Worm (Caenorhabditis elegans) whole organism, L4 larva: ENCODE measurements around the gene F54C8.6.

Source experiments
- F37D6.2 ChIP-seq: sonication (generic microtip); optimal IDR thresholded peaks from 2 replicates; lab custom pipeline; 2016; ENCODE audit warnings: mild to moderate bottlenecking, missing genetic modification characterization, missing compliant biosample characterization
- F49E8.2 ChIP-seq: sonication (generic microtip); optimal IDR thresholded peaks from 2 replicates; lab custom pipeline; 2016; ENCODE audit warnings: missing compliant biosample characterization, mild to moderate bottlenecking, missing genetic modification characterization, borderline replicate concordance
- R02D3.7 ChIP-seq: fragments of 150-350 bp; sonication (generic microtip); optimal IDR thresholded peaks from 3 replicates; lab custom pipeline; 2014; ENCODE audit warnings: missing biosample characterization, missing genetic modification characterization
- T20F7.1 ChIP-seq: fragments of 200-800 bp; sonication (Bioruptor generic); optimal IDR thresholded peaks from 2 replicates; lab custom pipeline; 2018; ENCODE audit warnings: mild to moderate bottlenecking, missing genetic modification characterization, missing compliant biosample characterization
- T26A8.4 ChIP-seq: fragments of 200-800 bp; sonication (Bioruptor generic); IDR thresholded peaks from 2 replicates; pipeline ENCODE4 v1.3.6; 2022; ENCODE audit warnings: missing genetic modification characterization, missing compliant biosample characterization
- Y105C5A.15 ChIP-seq: fragments of 200-800 bp; sonication (Bioruptor generic); IDR thresholded peaks from 2 replicates; pipeline ENCODE4 v1.3.6; 2022; ENCODE audit warnings: missing genetic modification characterization, missing compliant biosample characterization
- Y5F2A.4 ChIP-seq: fragments of 200-800 bp; sonication (Bioruptor generic); optimal IDR thresholded peaks from 2 replicates; lab custom pipeline; 2018; ENCODE audit warnings: mild to moderate bottlenecking, missing genetic modification characterization, missing compliant biosample characterization
- Y75B8A.6 ChIP-seq: fragments of 200-800 bp; sonication (Bioruptor generic); IDR thresholded peaks from 2 replicates; pipeline ENCODE4 v1.3.6; 2022; ENCODE audit warnings: missing genetic modification reagents, missing genetic modification characterization, missing compliant biosample characterization
- ZK337.2 ChIP-seq: fragments of 200-800 bp; sonication (Bioruptor generic); IDR thresholded peaks from 2 replicates; pipeline ENCODE4 v1.3.6; 2022; ENCODE audit warnings: missing genetic modification reagents, missing genetic modification characterization, missing compliant biosample characterization
- arid-1 ChIP-seq: fragments of 200-800 bp; sonication (Bioruptor generic); conservative IDR thresholded peaks from 2 replicates; pipeline ENCODE4 v1.3.6; 2022; ENCODE audit warnings: missing genetic modification reagents, missing genetic modification characterization, missing compliant biosample characterization
- ceh-20 ChIP-seq: fragments of 200-800 bp; sonication (Bioruptor generic); IDR thresholded peaks from 2 replicates; pipeline ENCODE4 v1.3.6; 2022; ENCODE audit warnings: missing genetic modification reagents, missing genetic modification characterization, missing compliant biosample characterization
- ceh-32 ChIP-seq: sonication (generic microtip); optimal IDR thresholded peaks from 2 replicates; lab custom pipeline; 2016; ENCODE audit warnings: mild to moderate bottlenecking, missing genetic modification characterization, missing compliant biosample characterization; ENCODE audit not compliant: poor library complexity
- ceh-82 ChIP-seq: sonication (generic microtip); optimal IDR thresholded peaks from 2 replicates; lab custom pipeline; 2017; ENCODE audit warnings: missing biosample characterization, missing genetic modification characterization
- daf-12 ChIP-seq: fragments of 150-350 bp; optimal IDR thresholded peaks from 2 replicates; lab custom pipeline; 2014; ENCODE audit warnings: missing biosample characterization, missing genetic modification reagents, missing genetic modification characterization
- daf-16 ChIP-seq, 3 experiments: sonication (generic microtip); optimal IDR thresholded peaks; 2 replicates each; lab custom pipeline; 2016 to 2017; ENCODE audit warnings: missing genetic modification characterization in 3 of 3, missing genetic modification reagents in 3 of 3, mild to moderate bottlenecking in 2 of 3, missing compliant biosample characterization in 2 of 3, missing biosample characterization in 1 of 3, moderate library complexity in 1 of 3
- dmd-6 ChIP-seq: fragments of 200-800 bp; sonication (Bioruptor generic); IDR thresholded peaks from 2 replicates; pipeline ENCODE4 v1.3.6; 2022; ENCODE audit warnings: missing genetic modification reagents, missing genetic modification characterization, missing compliant biosample characterization
- dpl-1 ChIP-seq: fragments of 150-350 bp; optimal IDR thresholded peaks from 2 replicates; lab custom pipeline; 2014; ENCODE audit warnings: missing biosample characterization, missing genetic modification reagents, missing genetic modification characterization
- dve-1 ChIP-seq: sonication (generic microtip); optimal IDR thresholded peaks from 2 replicates; lab custom pipeline; 2017; ENCODE audit warnings: antibody characterized with exemption, mild to moderate bottlenecking, missing genetic modification characterization, missing compliant biosample characterization; ENCODE audit not compliant: insufficient read depth
- hif-1 ChIP-seq, 2 experiments: sonication (generic microtip); optimal IDR thresholded peaks; 2 replicates each; lab custom pipeline; 2016 to 2017; ENCODE audit warnings: missing compliant biosample characterization in 2 of 2, missing genetic modification characterization in 2 of 2, missing genetic modification reagents in 2 of 2, missing genotype in 2 of 2, mild to moderate bottlenecking in 1 of 2
- hlh-11 ChIP-seq: fragments of 200-800 bp; sonication (Bioruptor generic); optimal IDR thresholded peaks from 2 replicates; lab custom pipeline; 2018; ENCODE audit warnings: mild to moderate bottlenecking, missing genetic modification characterization, missing compliant biosample characterization
- hmg-1.1 ChIP-seq: fragments of 200-800 bp; sonication (Bioruptor generic); IDR thresholded peaks from 2 replicates; pipeline ENCODE4 v1.3.6; 2022; ENCODE audit warnings: missing genetic modification reagents, missing genetic modification characterization, missing compliant biosample characterization
- lim-7 ChIP-seq: fragments of 200-800 bp; sonication (Bioruptor generic); IDR thresholded peaks from 2 replicates; pipeline ENCODE4 v1.3.6; 2022; ENCODE audit warnings: missing genetic modification characterization, missing compliant biosample characterization
- lin-15B ChIP-seq: fragments of 150-350 bp; sonication (generic microtip); optimal IDR thresholded peaks from 3 replicates; lab custom pipeline; 2014; ENCODE audit warnings: missing biosample characterization, missing genetic modification characterization
- lin-29 ChIP-seq: fragments of 200-800 bp; sonication (Bioruptor generic); IDR thresholded peaks from 2 replicates; pipeline ENCODE4 v1.3.6; 2022; ENCODE audit warnings: missing genetic modification reagents, missing genetic modification characterization, missing compliant biosample characterization
- lin-39 ChIP-seq: fragments of 150-350 bp; optimal IDR thresholded peaks from 2 replicates; lab custom pipeline; 2014; ENCODE audit warnings: missing biosample characterization, missing genetic modification reagents, missing genetic modification characterization
- lir-3 ChIP-seq: sonication (generic microtip); optimal IDR thresholded peaks from 2 replicates; lab custom pipeline; 2016; ENCODE audit warnings: mild to moderate bottlenecking, missing genetic modification characterization, missing compliant biosample characterization
- lsy-2 ChIP-seq, 2 experiments: fragments of 150-350 bp in 1 of 2; sonication (generic microtip) in 1 of 2; optimal IDR thresholded peaks; 2 replicates each; lab custom pipeline; 2014 to 2017; ENCODE audit warnings: missing biosample characterization in 2 of 2, missing genetic modification characterization in 2 of 2
- mdl-1 ChIP-seq, 2 experiments: fragments of 150-350 bp in 1 of 2; sonication (generic microtip) in 1 of 2; optimal IDR thresholded peaks; 2 replicates each; lab custom pipeline; 2014 to 2017; ENCODE audit warnings: missing biosample characterization in 2 of 2, missing genetic modification characterization in 2 of 2
- mes-2 ChIP-seq: sonication (generic microtip); optimal IDR thresholded peaks from 2 replicates; lab custom pipeline; 2016; ENCODE audit warnings: missing genotype, mild to moderate bottlenecking, missing genetic modification characterization, missing compliant biosample characterization; ENCODE audit not compliant: poor library complexity, severe bottlenecking
- nhr-237 ChIP-seq: sonication (generic microtip); optimal IDR thresholded peaks from 2 replicates; lab custom pipeline; 2017; ENCODE audit warnings: missing biosample characterization, missing genetic modification characterization
- nhr-25 ChIP-seq: sonication (generic microtip); optimal IDR thresholded peaks from 2 replicates; lab custom pipeline; 2017; ENCODE audit warnings: missing genetic modification characterization, mild to moderate bottlenecking, missing compliant biosample characterization, antibody characterized with exemption, moderate library complexity, borderline replicate concordance; ENCODE audit not compliant: insufficient read depth
- nhr-28 ChIP-seq: fragments of 150-350 bp; optimal IDR thresholded peaks from 2 replicates; lab custom pipeline; 2014; ENCODE audit warnings: missing biosample characterization, missing genetic modification characterization
- nhr-41 ChIP-seq: fragments of 200-800 bp; sonication (Bioruptor generic); IDR thresholded peaks from 2 replicates; pipeline ENCODE4 v1.3.6; 2022; ENCODE audit warnings: missing genetic modification reagents, missing genetic modification characterization, missing compliant biosample characterization
- nhr-48 ChIP-seq: sonication (generic microtip); optimal IDR thresholded peaks from 2 replicates; lab custom pipeline; 2016; ENCODE audit warnings: mild to moderate bottlenecking, missing genetic modification characterization, missing compliant biosample characterization
- saeg-2 ChIP-seq: fragments of 200-800 bp; sonication (Bioruptor generic); IDR thresholded peaks from 2 replicates; pipeline ENCODE4 v1.3.6; 2022; ENCODE audit warnings: missing genetic modification reagents, missing genetic modification characterization, missing compliant biosample characterization
- skn-1 ChIP-seq: fragments of 150-350 bp; optimal IDR thresholded peaks from 2 replicates; lab custom pipeline; 2014; ENCODE audit warnings: missing biosample characterization, missing genetic modification characterization
- snpc-1.2 ChIP-seq: fragments of 200-800 bp; sonication (Bioruptor generic); IDR thresholded peaks from 2 replicates; pipeline ENCODE4 v1.3.6; 2022; ENCODE audit warnings: missing genetic modification reagents, missing genetic modification characterization, missing compliant biosample characterization
- snpc-4 ChIP-seq: fragments of 150-350 bp; optimal IDR thresholded peaks from 2 replicates; lab custom pipeline; 2014; ENCODE audit warnings: missing biosample characterization, missing genetic modification characterization
- spr-1 ChIP-seq: sonication (generic microtip); optimal IDR thresholded peaks from 2 replicates; lab custom pipeline; 2016; ENCODE audit warnings: mild to moderate bottlenecking, missing genetic modification characterization, missing compliant biosample characterization
- tag-97 ChIP-seq: fragments of 200-800 bp; sonication (Bioruptor generic); IDR thresholded peaks from 2 replicates; pipeline ENCODE4 v1.3.6; 2022; ENCODE audit warnings: missing genetic modification characterization, missing compliant biosample characterization
- unc-39 ChIP-seq: sonication (generic microtip); optimal IDR thresholded peaks from 2 replicates; lab custom pipeline; 2017; ENCODE audit warnings: missing biosample characterization, missing genetic modification characterization
- vab-7 ChIP-seq: fragments of 200-800 bp; sonication (Bioruptor generic); IDR thresholded peaks from 2 replicates; pipeline ENCODE4 v1.3.6; 2022; ENCODE audit warnings: missing genetic modification reagents, missing genetic modification characterization, missing compliant biosample characterization
- zfp-2 ChIP-seq: sonication (generic microtip); optimal IDR thresholded peaks from 2 replicates; lab custom pipeline; 2016; ENCODE audit warnings: mild to moderate bottlenecking, missing genetic modification characterization, missing compliant biosample characterization
- ztf-7 ChIP-seq: fragments of 150-350 bp; optimal IDR thresholded peaks from 2 replicates; lab custom pipeline; 2014; ENCODE audit warnings: missing biosample characterization, missing genetic modification characterization

The F54C8.6 gene

DNA sequence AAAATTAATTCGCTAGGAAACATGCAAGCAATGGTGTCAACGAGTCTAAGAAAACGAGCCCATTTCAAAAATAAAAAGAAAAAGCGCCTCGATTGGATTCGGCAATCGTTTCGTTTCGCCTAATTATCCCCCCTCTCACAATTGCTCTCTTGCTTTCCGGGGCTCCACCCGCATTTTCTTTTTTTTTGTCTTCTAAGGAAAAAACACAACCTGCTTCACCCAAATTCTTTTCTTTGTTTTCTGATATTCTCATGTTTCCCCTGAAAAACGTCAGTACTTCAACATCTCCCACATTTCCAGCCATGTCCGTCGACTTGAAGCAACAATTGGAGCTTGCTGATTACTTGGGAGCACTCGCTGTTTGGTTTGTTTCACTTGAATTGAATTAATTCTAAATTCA lies 38.7 kb upstream of the F54C8.6 start, which contains the start of gene nlp-36:
TSS of gene nlp-36 (plus strand) at position 301 of the 400 bp plus-strand sequence.
- TF ChIP-seq ztf-7 (no peak), spr-1 (tag; lab: Kevin White, UChicago) (no peak), ceh-82 (tag; lab: Kevin White, UChicago) (no peak), F49E8.2 (tag; lab: Kevin White, UChicago) (no peak), T26A8.4 (GFP tag; lab: Robert Waterston, UW) (no peak), nhr-41 (no peak), daf-12 (tag; lab: Kevin White, UChicago) (no peak)
- TF ChIP-seq, all 104 proteins: peak for 0

ce11 chrIII:9488027-9488426 lies 38.3 kb upstream of the F54C8.6 start:
- TF ChIP-seq dve-1 (tag; lab: Kevin White, UChicago): no peak
- TF ChIP-seq dpl-1 (GFP tag; lab: Kevin White, UChicago): no peak
- no peak for TF ChIP-seq saeg-2 (GFP tag; lab: Robert Waterston, UW)
- no peak for TF ChIP-seq F49E8.2 (tag; lab: Kevin White, UChicago)
- TF ChIP-seq lim-7 (GFP tag; lab: Robert Waterston, UW): no peak
- no peak for TF ChIP-seq lsy-2 (tag; optimal IDR thresholded peaks at IDR 0.05; lab: Kevin White, UChicago)
- TF ChIP-seq F37D6.2 (tag; lab: Kevin White, UChicago): no peak
- TF ChIP-seq T20F7.1 (GFP tag; lab: Kevin White, UChicago): no peak
- no peak for TF ChIP-seq skn-1 (tag; lab: Kevin White, UChicago)
- no peak for TF ChIP-seq ztf-7
- no peak for TF ChIP-seq R02D3.7 (tag; lab: Kevin White, UChicago)
- no peak for TF ChIP-seq zfp-2 (tag; lab: Kevin White, UChicago)
- TF ChIP-seq lin-15B (tag; lab: Kevin White, UChicago): no peak
- TF ChIP-seq hif-1 (tag; optimal IDR thresholded peaks at IDR 0.05; lab: Kevin White, UChicago): no peak
- TF ChIP-seq snpc-1.2 (GFP tag; lab: Robert Waterston, UW): no peak
- no peak for TF ChIP-seq mdl-1 (tag; optimal IDR thresholded peaks at IDR 0.05; lab: Kevin White, UChicago)
- no peak for TF ChIP-seq unc-39 (tag; lab: Kevin White, UChicago)
- TF ChIP-seq lir-3 (tag; lab: Kevin White, UChicago): no peak

DNA sequence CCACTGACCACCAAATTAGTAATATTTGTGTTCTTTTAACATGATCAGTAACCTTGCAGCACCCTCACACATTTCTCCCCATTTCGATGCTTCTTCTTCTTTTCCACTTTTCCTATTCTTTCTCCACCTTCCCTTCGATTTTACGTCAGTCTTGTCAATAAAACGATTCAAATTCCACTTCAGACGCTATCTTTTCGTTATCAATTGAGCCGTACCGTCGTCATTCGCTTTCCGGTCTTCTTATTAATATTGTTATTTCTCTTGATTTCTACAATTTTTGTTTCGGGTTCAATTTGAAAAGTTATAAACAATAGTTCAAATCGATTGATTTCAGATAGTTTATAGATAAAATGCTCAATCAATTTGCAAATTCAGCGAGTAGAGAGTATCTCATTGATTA lies 37.7 kb upstream of the F54C8.6 start:
- TF ChIP-seq lim-7 (GFP tag; lab: Robert Waterston, UW) (no peak), Y5F2A.4 (GFP tag; lab: Kevin White, UChicago) (no peak), hif-1 (tag; optimal IDR thresholded peaks at IDR 0.05; lab: Kevin White, UChicago) (no peak), arid-1 (GFP tag; lab: Robert Waterston, UW) (no peak), dve-1 (tag; lab: Kevin White, UChicago) (peak; percentile 67), Y75B8A.6 (GFP tag; lab: Robert Waterston, UW) (no peak), daf-12 (tag; lab: Kevin White, UChicago) (no peak), lin-29 (GFP tag; lab: Robert Waterston, UW) (no peak), mes-2 (no peak), skn-1 (tag; lab: Kevin White, UChicago) (no peak), mdl-1 (tag; optimal IDR thresholded peaks at IDR 0.05; lab: Kevin White, UChicago) (no peak), lin-39 (tag; lab: Kevin White, UChicago) (no peak), snpc-4 (tag; lab: Kevin White, UChicago) (no peak), nhr-237 (tag; lab: Kevin White, UChicago) (no peak), nhr-25 (tag; lab: Kevin White, UChicago) (no peak), Y105C5A.15 (GFP tag; lab: Robert Waterston, UW) (no peak), nhr-48 (tag; lab: Kevin White, UChicago) (no peak), F37D6.2 (tag; lab: Kevin White, UChicago) (no peak), dmd-6 (GFP tag; lab: Robert Waterston, UW) (peak; percentile 53), vab-7 (GFP tag; lab: Robert Waterston, UW) (no peak), ceh-82 (tag; lab: Kevin White, UChicago) (no peak), hmg-1.1 (GFP tag; lab: Robert Waterston, UW) (no peak), ZK337.2 (GFP tag; lab: Robert Waterston, UW) (no peak), ceh-20 (no peak), spr-1 (tag; lab: Kevin White, UChicago) (no peak), ceh-32 (no peak), nhr-28 (tag; lab: Kevin White, UChicago) (peak; percentile 53), hlh-11 (tag; lab: Kevin White, UChicago) (peak; percentile 31), T20F7.1 (GFP tag; lab: Kevin White, UChicago) (no peak), tag-97 (GFP tag; lab: Robert Waterston, UW) (no peak), daf-16 (GFP tag; optimal IDR thresholded peaks at IDR 0.05; lab: Kevin White, UChicago) (no peak), daf-16 (tag; optimal IDR thresholded peaks at IDR 0.05; lab: Kevin White, UChicago) (peak; percentile 85), R02D3.7 (tag; lab: Kevin White, UChicago) (no peak), dpl-1 (GFP tag; lab: Kevin White, UChicago) (no peak)
